Worm (Caenorhabditis elegans) whole organism, mixed stage, embryonic: Measurements from ENCODE around the gene F58A6.5.
A peak's percentile ranks its signal among the peaks of the same experiment; 100 is the strongest.

Experiments
- M03D4.4 ChIP-seq: sonication (generic microtip); optimal IDR thresholded peaks from 2 replicates; lab custom pipeline; 2017; ENCODE audit warnings: mild to moderate bottlenecking, missing genetic modification characterization, missing compliant biosample characterization
- bed-3 ChIP-seq: fragments of 200-800 bp; sonication (Bioruptor generic); optimal IDR thresholded peaks from 3 replicates; lab custom pipeline; 2018; ENCODE audit warnings: mild to moderate bottlenecking, missing genetic modification characterization, moderate library complexity, missing compliant biosample characterization
- blmp-1 ChIP-seq: fragments of 150-350 bp; optimal IDR thresholded peaks from 2 replicates; lab custom pipeline; 2014; ENCODE audit warnings: missing biosample characterization, missing genetic modification characterization
- ceh-39 ChIP-seq: fragments of 150-350 bp; optimal IDR thresholded peaks from 2 replicates; lab custom pipeline; 2014; ENCODE audit warnings: missing biosample characterization, missing genetic modification characterization
- ceh-43 ChIP-seq: fragments of 200-800 bp; sonication (Bioruptor generic); optimal IDR thresholded peaks from 2 replicates; lab custom pipeline; 2018; ENCODE audit warnings: mild to moderate bottlenecking, missing genetic modification characterization, moderate library complexity, missing compliant biosample characterization
- ceh-83 ChIP-seq: fragments of 200-800 bp; sonication (Bioruptor generic); optimal IDR thresholded peaks from 2 replicates; lab custom pipeline; 2018; ENCODE audit warnings: mild to moderate bottlenecking, missing genetic modification characterization, missing compliant biosample characterization
- ces-1 ChIP-seq: fragments of 150-350 bp; optimal IDR thresholded peaks from 2 replicates; lab custom pipeline; 2014; ENCODE audit warnings: missing biosample characterization, missing genetic modification reagents, missing genetic modification characterization
- cnd-1 ChIP-seq: fragments of 200-800 bp; sonication (Bioruptor generic); optimal IDR thresholded peaks from 2 replicates; lab custom pipeline; 2018; ENCODE audit warnings: mild to moderate bottlenecking, missing genetic modification characterization, missing compliant biosample characterization
- drap-1 ChIP-seq: fragments of 200-800 bp; sonication (Bioruptor generic); optimal IDR thresholded peaks from 3 replicates; lab custom pipeline; 2018; ENCODE audit warnings: mild to moderate bottlenecking, missing genetic modification characterization, missing compliant biosample characterization
- elt-1 ChIP-seq: sonication (generic microtip); optimal IDR thresholded peaks from 2 replicates; lab custom pipeline; 2017; ENCODE audit warnings: missing genetic modification characterization, mild to moderate bottlenecking, missing compliant biosample characterization, antibody characterized with exemption, moderate library complexity, borderline replicate concordance; ENCODE audit not compliant: insufficient read depth
- elt-3 ChIP-seq: fragments of 150-350 bp; optimal IDR thresholded peaks from 2 replicates; lab custom pipeline; 2014; ENCODE audit warnings: missing biosample characterization, missing genetic modification characterization
- flh-1 ChIP-seq: fragments of 200-800 bp; sonication (Bioruptor generic); optimal IDR thresholded peaks from 2 replicates; lab custom pipeline; 2018; ENCODE audit warnings: mild to moderate bottlenecking, missing genetic modification characterization, moderate library complexity, missing compliant biosample characterization
- ham-2 ChIP-seq: fragments of 200-800 bp; sonication (Bioruptor generic); optimal IDR thresholded peaks from 2 replicates; lab custom pipeline; 2018; ENCODE audit warnings: mild to moderate bottlenecking, missing genetic modification characterization, missing compliant biosample characterization
- hlh-1 ChIP-seq: fragments of 150-350 bp; optimal IDR thresholded peaks from 2 replicates; lab custom pipeline; 2014; ENCODE audit warnings: missing biosample characterization, missing genetic modification reagents, missing genetic modification characterization
- lin-13 ChIP-seq: fragments of 150-350 bp; optimal IDR thresholded peaks from 2 replicates; lab custom pipeline; 2014; ENCODE audit warnings: missing biosample characterization, missing genetic modification characterization
- lin-32 ChIP-seq: fragments of 200-800 bp; sonication (Bioruptor generic); optimal IDR thresholded peaks from 2 replicates; lab custom pipeline; 2018; ENCODE audit warnings: mild to moderate bottlenecking, missing genetic modification characterization, missing compliant biosample characterization
- lsy-2 ChIP-seq: fragments of 150-350 bp; optimal IDR thresholded peaks from 2 replicates; lab custom pipeline; 2014; ENCODE audit warnings: missing biosample characterization, missing genetic modification characterization
- mab-5 ChIP-seq: fragments of 150-350 bp; optimal IDR thresholded peaks from 2 replicates; lab custom pipeline; 2014; ENCODE audit warnings: missing biosample characterization, missing genetic modification characterization
- mep-1 ChIP-seq: fragments of 150-350 bp; optimal IDR thresholded peaks from 2 replicates; lab custom pipeline; 2017; ENCODE audit warnings: missing biosample characterization, missing genetic modification reagents, missing genetic modification characterization, inconsistent platforms
- mls-2 ChIP-seq: sonication (generic microtip); optimal IDR thresholded peaks from 2 replicates; lab custom pipeline; 2016; ENCODE audit warnings: mild to moderate bottlenecking, missing genetic modification characterization, moderate library complexity, missing compliant biosample characterization
- nhr-12 ChIP-seq: fragments of 150-350 bp; optimal IDR thresholded peaks from 2 replicates; lab custom pipeline; 2014; ENCODE audit warnings: missing biosample characterization, missing genetic modification characterization
- nhr-2 ChIP-seq: fragments of 150-350 bp; optimal IDR thresholded peaks from 2 replicates; lab custom pipeline; 2014; ENCODE audit warnings: missing biosample characterization, missing genetic modification characterization
- nhr-237 ChIP-seq: fragments of 150-350 bp; optimal IDR thresholded peaks from 2 replicates; lab custom pipeline; 2014; ENCODE audit warnings: missing biosample characterization, missing genetic modification characterization
- nhr-28 ChIP-seq: fragments of 150-350 bp; optimal IDR thresholded peaks from 2 replicates; lab custom pipeline; 2014; ENCODE audit warnings: missing biosample characterization, missing genetic modification characterization
- nhr-76 ChIP-seq: sonication (generic microtip); optimal IDR thresholded peaks from 2 replicates; lab custom pipeline; 2017; ENCODE audit warnings: missing biosample characterization, missing genetic modification characterization
- pha-4 ChIP-seq: fragments of 150-350 bp; optimal IDR thresholded peaks from 2 replicates; lab custom pipeline; 2018; ENCODE audit warnings: missing biosample characterization, missing genetic modification reagents, missing genetic modification characterization
- sem-2 ChIP-seq: fragments of 200-800 bp; sonication (Bioruptor generic); optimal IDR thresholded peaks from 2 replicates; lab custom pipeline; 2018; ENCODE audit warnings: mild to moderate bottlenecking, missing genetic modification characterization, missing compliant biosample characterization
- snpc-4 ChIP-seq: fragments of 150-350 bp; optimal IDR thresholded peaks from 2 replicates; lab custom pipeline; 2014; ENCODE audit warnings: missing biosample characterization, missing genetic modification characterization
- sptf-1 ChIP-seq: sonication (generic microtip); optimal IDR thresholded peaks from 2 replicates; lab custom pipeline; 2017; ENCODE audit warnings: mild to moderate bottlenecking, missing genetic modification characterization, moderate library complexity, missing compliant biosample characterization
- tbx-8 ChIP-seq: fragments of 200-800 bp; sonication (Bioruptor generic); optimal IDR thresholded peaks from 2 replicates; lab custom pipeline; 2018; ENCODE audit warnings: mild to moderate bottlenecking, missing genetic modification characterization, moderate library complexity, missing compliant biosample characterization
- unc-120 ChIP-seq: sonication (generic microtip); optimal IDR thresholded peaks from 2 replicates; lab custom pipeline; 2017; ENCODE audit warnings: missing genetic modification characterization, missing compliant biosample characterization; ENCODE audit not compliant: poor library complexity, severe bottlenecking
- unc-39 ChIP-seq: fragments of 150-350 bp; optimal IDR thresholded peaks from 2 replicates; lab custom pipeline; 2014; ENCODE audit warnings: missing biosample characterization, missing genetic modification characterization
- unc-62 ChIP-seq: fragments of 150-350 bp; optimal IDR thresholded peaks from 2 replicates; lab custom pipeline; 2014; ENCODE audit warnings: missing biosample characterization, missing genetic modification reagents, missing genetic modification characterization
- zip-8 ChIP-seq: fragments of 150-350 bp; optimal IDR thresholded peaks from 2 replicates; lab custom pipeline; 2014; ENCODE audit warnings: missing biosample characterization, missing genetic modification characterization
- ztf-11 ChIP-seq: fragments of 150-350 bp; optimal IDR thresholded peaks from 2 replicates; lab custom pipeline; 2014; ENCODE audit warnings: missing biosample characterization, missing genetic modification characterization

The F58A6.5 gene

DNA sequence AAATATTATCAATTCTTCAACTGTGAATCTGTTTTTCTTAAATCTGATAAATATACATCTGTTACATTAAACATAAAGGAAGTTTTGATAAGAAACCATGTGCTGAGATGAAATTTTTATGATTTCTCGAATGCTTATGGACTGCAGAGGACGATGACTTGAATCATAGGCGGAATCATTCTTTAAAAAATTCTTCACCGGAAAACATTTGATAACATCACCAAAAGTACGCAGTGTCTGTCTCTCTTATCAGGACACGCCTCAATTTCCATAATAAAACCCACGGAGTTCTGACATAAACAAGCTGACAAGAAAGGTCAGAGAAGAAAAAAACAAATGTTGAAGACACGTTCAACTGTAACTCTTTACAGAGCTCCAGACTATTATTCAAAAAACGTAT lies 38.6 kb downstream of the F58A6.5 start, which contains the start of gene F09C12.2:
TSS of gene F09C12.2 (plus strand) at position 320 of the 400 bp plus-strand sequence.
- TF ChIP-seq unc-120 (tag; lab: Kevin White, UChicago) (no peak), hlh-1 (no peak), elt-1 (tag; lab: Kevin White, UChicago) (no peak), ham-2 (GFP tag; lab: Kevin White, UChicago) (no peak), ces-1 (GFP tag; lab: Kevin White, UChicago) (no peak), nhr-12 (no peak)

DNA sequence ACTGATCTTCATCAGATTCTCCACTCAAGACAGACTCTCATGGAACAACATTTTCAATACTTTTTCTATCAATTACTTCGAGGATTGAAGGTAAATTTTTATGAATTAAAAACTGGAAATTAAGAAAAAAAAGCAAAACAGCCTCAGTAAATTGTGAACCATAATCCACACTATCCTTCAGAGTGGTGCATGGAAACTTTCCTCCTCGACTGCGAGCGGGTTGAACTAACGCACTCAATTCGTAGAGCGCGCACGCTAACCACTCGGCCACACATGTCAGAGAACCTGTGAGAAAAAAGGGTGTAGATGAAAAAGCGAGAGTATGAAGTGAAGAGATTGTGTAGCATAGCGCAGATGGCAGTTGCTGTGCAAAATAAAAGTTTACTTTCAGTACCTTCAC lies 43.2 kb downstream of the F58A6.5 start:
- TF ChIP-seq lin-13 (tag; lab: Kevin White, UChicago) (peak; percentile 64), nhr-2 (tag; lab: Kevin White, UChicago) (no peak), sem-2 (GFP tag; lab: Kevin White, UChicago) (peak; percentile 94), flh-1 (GFP tag; lab: Kevin White, UChicago) (peak; percentile 93), snpc-4 (tag; lab: Kevin White, UChicago) (no peak), ceh-43 (peak; percentile 93), ces-1 (GFP tag; lab: Kevin White, UChicago) (no peak), mep-1 (peak; percentile 92), tbx-8 (GFP tag; lab: Kevin White, UChicago) (peak; percentile 96), cnd-1 (peak; percentile 98), mls-2 (tag; lab: Kevin White, UChicago) (peak; percentile 99), elt-1 (tag; lab: Kevin White, UChicago) (peak; percentile 19), ztf-11 (peak; percentile 80), elt-3 (tag; lab: Kevin White, UChicago) (peak; percentile 40), mab-5 (tag; lab: Kevin White, UChicago) (no peak), nhr-12 (peak; percentile 72), ceh-83 (GFP tag; lab: Kevin White, UChicago) (peak; percentile 98), unc-39 (peak; percentile 22), unc-120 (tag; lab: Kevin White, UChicago) (peak; percentile 96), zip-8 (no peak), nhr-76 (tag; lab: Kevin White, UChicago) (peak; percentile 22), drap-1 (GFP tag; lab: Kevin White, UChicago) (peak; percentile 99), lsy-2 (tag; lab: Kevin White, UChicago) (peak; percentile 71), bed-3 (GFP tag; lab: Kevin White, UChicago) (peak; percentile 93), nhr-28 (tag; lab: Kevin White, UChicago) (peak; percentile 86), lin-32 (GFP tag; lab: Kevin White, UChicago) (peak; percentile 99), M03D4.4 (tag; lab: Kevin White, UChicago) (peak; percentile 98), blmp-1 (tag; lab: Kevin White, UChicago) (peak; percentile 11), hlh-1 (peak; percentile 83), sptf-1 (tag; lab: Kevin White, UChicago) (peak; percentile 99), unc-62 (GFP tag; lab: Kevin White, UChicago) (peak; percentile 83), ceh-39 (tag; lab: Kevin White, UChicago) (no peak), pha-4 (tag; lab: Kevin White, UChicago) (peak; percentile 36), ham-2 (GFP tag; lab: Kevin White, UChicago) (peak; percentile 95), nhr-237 (peak; percentile 53)

DNA sequence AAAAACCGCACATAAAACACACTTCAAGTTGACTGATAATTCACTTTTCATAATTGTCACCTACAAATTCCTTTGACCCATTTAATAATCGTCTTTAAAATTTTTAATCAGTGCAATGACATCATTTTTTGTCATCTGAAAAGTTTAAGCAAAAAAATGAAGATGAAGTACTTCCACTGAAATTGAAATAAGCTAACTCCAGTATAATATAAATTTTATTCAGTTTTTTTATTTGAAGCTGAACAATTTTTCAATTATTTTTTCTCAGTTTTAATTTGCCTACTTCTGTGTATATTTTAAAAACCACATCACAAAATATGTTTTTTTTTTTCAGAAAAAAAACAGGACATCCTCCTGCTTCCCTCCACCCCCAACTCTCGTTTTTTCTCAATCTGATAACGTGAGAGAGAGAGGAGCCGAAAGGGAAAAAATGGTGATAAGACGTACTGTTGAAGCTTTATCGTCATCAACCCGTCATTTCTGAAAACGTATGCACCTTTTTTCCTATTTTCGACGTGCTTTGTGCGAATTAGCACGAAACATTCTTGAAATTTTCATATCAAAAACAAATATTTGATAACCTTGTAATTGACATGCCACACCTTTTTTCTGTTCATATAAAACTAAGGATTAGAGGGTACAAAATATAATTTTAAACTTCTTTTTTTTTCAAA lies 44.3 kb downstream of the F58A6.5 start, which contains the start of the genes C04G6.11 and mpk-2:
TSS of gene C04G6.11 (minus strand) at position 51 of the 674 bp plus-strand sequence.
TSS of gene mpk-2 (plus strand) at position 335 of the 674 bp plus-strand sequence.
- TF ChIP-seq bed-3 (GFP tag; lab: Kevin White, UChicago) (no peak), sptf-1 (tag; lab: Kevin White, UChicago) (no peak), mls-2 (tag; lab: Kevin White, UChicago) (no peak), nhr-12 (no peak), nhr-237 (no peak), elt-3 (tag; lab: Kevin White, UChicago) (no peak), ztf-11 (no peak), sem-2 (GFP tag; lab: Kevin White, UChicago) (no peak), ceh-43 (no peak), nhr-2 (tag; lab: Kevin White, UChicago) (no peak), lsy-2 (tag; lab: Kevin White, UChicago) (no peak), cnd-1 (no peak), elt-1 (tag; lab: Kevin White, UChicago) (no peak), unc-39 (no peak), hlh-1 (no peak), lin-13 (tag; lab: Kevin White, UChicago) (no peak), drap-1 (GFP tag; lab: Kevin White, UChicago) (no peak), nhr-76 (tag; lab: Kevin White, UChicago) (no peak), unc-120 (tag; lab: Kevin White, UChicago) (no peak), ceh-39 (tag; lab: Kevin White, UChicago) (no peak)
